Fruit fly (Drosophila melanogaster): Measurements from ENCODE around the gene PlexB.

- TF ChIP-seq pan (optimal IDR thresholded peaks at IDR 0.05) (no peak), Dll (optimal IDR thresholded peaks at IDR 0.05) (no peak), CG8478 (optimal IDR thresholded peaks at IDR 0.05) (no peak), EcR (GFP tag; optimal IDR thresholded peaks at IDR 0.05) (no peak), psq (optimal IDR thresholded peaks at IDR 0.05) (no peak), usp (GFP tag; optimal IDR thresholded peaks at IDR 0.05) (no peak)
Measured at dm6 chr4:89709-90108, 46.1 kb upstream of the PlexB start.

Measured in whole organism.